Worm (Caenorhabditis elegans): ENCODE results near the gene clec-119.

ce11 chrII:1242475-1242874, 13.3 kb upstream of the clec-119 start:
- TF ChIP-seq ama-1 (optimal IDR thresholded peaks at IDR 0.05): no peak
- no peak for TF ChIP-seq ets-7 (tag; optimal IDR thresholded peaks at IDR 0.05)
- peak; percentile 32 for TF ChIP-seq F13C5.2 (tag; optimal IDR thresholded peaks at IDR 0.05)
- TF ChIP-seq ceh-13 (GFP tag; optimal IDR thresholded peaks at IDR 0.05): no peak
- no peak for TF ChIP-seq tbx-37 (GFP tag; conservative IDR thresholded peaks at IDR 0.05)
- TF ChIP-seq aly-1 (tag; optimal IDR thresholded peaks at IDR 0.05): peak; percentile 29
- TF ChIP-seq sea-1 (GFP tag; conservative IDR thresholded peaks at IDR 0.05): no peak
- TF ChIP-seq flt-1 (GFP tag; IDR thresholded peaks at IDR 0.05): no peak; the same call in 1 of the 2 replicates
- TF ChIP-seq pes-1 (GFP tag; IDR thresholded peaks at IDR 0.05): no peak
- TF ChIP-seq scrt-1 (GFP tag; IDR thresholded peaks at IDR 0.05): no peak
- peak; percentile 18 for TF ChIP-seq hmg-4 (GFP tag; optimal IDR thresholded peaks at IDR 0.05)
- no peak for TF ChIP-seq hnd-1 (tag; optimal IDR thresholded peaks at IDR 0.05)
